Fruit fly (Drosophila melanogaster) whole organism, embryonic: Measurements from ENCODE around the gene CG3349.
A peak's percentile ranks its signal among the peaks of the same experiment; 100 is the strongest.

Experiments
- Adf1 ChIP-seq: fragments of 200-800 bp; sonication (Bioruptor generic); IDR thresholded peaks from 2 replicates; pipeline ENCODE4 v1.3.6; 2022; ENCODE audit warnings: missing biosample characterization, missing genetic modification characterization
- Antp ChIP-seq: fragments of 200-800 bp; sonication (Bioruptor generic); optimal IDR thresholded peaks from 3 replicates; lab custom pipeline; 2016; ENCODE audit warnings: missing biosample characterization, missing genetic modification characterization
- CG11085 ChIP-seq: fragments of 200-800 bp; sonication (Bioruptor generic); IDR thresholded peaks from 2 replicates; pipeline ENCODE4 v1.3.6; 2022; ENCODE audit warnings: missing biosample characterization, missing genetic modification characterization
- CG12155 ChIP-seq: fragments of 200-800 bp; sonication (Bioruptor generic); optimal IDR thresholded peaks from 3 replicates; lab custom pipeline; 2016; ENCODE audit warnings: missing biosample characterization, missing genetic modification characterization
- CG12299 ChIP-seq: fragments of 200-800 bp; sonication (Bioruptor generic); optimal IDR thresholded peaks from 2 replicates; lab custom pipeline; 2018; ENCODE audit warnings: missing biosample characterization, mild to moderate bottlenecking, missing genetic modification characterization
- CG1233 ChIP-seq: fragments of 200-800 bp; sonication (Bioruptor generic); optimal IDR thresholded peaks from 4 replicates; lab custom pipeline; 2018; ENCODE audit warnings: missing biosample characterization, mild to moderate bottlenecking, missing genetic modification characterization
- CG13287 ChIP-seq: fragments of 200-800 bp; sonication (Bioruptor generic); IDR thresholded peaks from 2 replicates; pipeline ENCODE4 v1.3.6; 2022; ENCODE audit warnings: missing biosample characterization, missing genetic modification characterization; ENCODE audit not compliant: partially characterized antibody
- CG14860 ChIP-seq: fragments of 200-800 bp; sonication (Bioruptor generic); IDR thresholded peaks from 3 replicates; pipeline ENCODE4 v1.3.6; 2022; ENCODE audit warnings: missing biosample characterization, missing genetic modification characterization; ENCODE audit not compliant: partially characterized antibody
- CG17802 ChIP-seq: fragments of 200-800 bp; sonication (Bioruptor generic); optimal IDR thresholded peaks from 2 replicates; lab custom pipeline; 2018; ENCODE audit warnings: missing biosample characterization, mild to moderate bottlenecking, missing genetic modification characterization, moderate library complexity
- CG3163 ChIP-seq: fragments of 200-800 bp; sonication (Bioruptor generic); optimal IDR thresholded peaks from 3 replicates; lab custom pipeline; 2016; ENCODE audit warnings: missing biosample characterization, missing genetic modification characterization
- CG3407 ChIP-seq: fragments of 200-800 bp; sonication (Bioruptor generic); optimal IDR thresholded peaks from 2 replicates; lab custom pipeline; 2018; ENCODE audit warnings: missing biosample characterization, mild to moderate bottlenecking, missing genetic modification characterization
- CG42726 ChIP-seq: fragments of 200-800 bp; sonication (Bioruptor generic); IDR thresholded peaks from 2 replicates; pipeline ENCODE4 v1.3.6; 2022; ENCODE audit warnings: missing biosample characterization, missing genetic modification characterization; ENCODE audit not compliant: partially characterized antibody
- CG4424 ChIP-seq: fragments of 200-800 bp; sonication (Bioruptor generic); optimal IDR thresholded peaks from 3 replicates; lab custom pipeline; 2016; ENCODE audit warnings: missing biosample characterization, missing genetic modification characterization
- CG6813 ChIP-seq: fragments of 200-800 bp; sonication (Bioruptor generic); optimal IDR thresholded peaks from 2 replicates; lab custom pipeline; 2017; ENCODE audit warnings: missing biosample characterization, missing genetic modification characterization, mild to moderate bottlenecking, moderate library complexity, missing genetic modification reagents
- CG7556 ChIP-seq: fragments of 200-800 bp; sonication (Bioruptor generic); optimal IDR thresholded peaks from 2 replicates; lab custom pipeline; 2017; ENCODE audit warnings: missing biosample characterization, mild to moderate bottlenecking, missing genetic modification characterization
- CG7786 ChIP-seq: fragments of 200-800 bp; sonication (Bioruptor generic); optimal IDR thresholded peaks from 2 replicates; lab custom pipeline; 2016; ENCODE audit warnings: missing biosample characterization, missing genetic modification characterization
- CG8089 ChIP-seq: fragments of 200-800 bp; sonication (Bioruptor generic); optimal IDR thresholded peaks from 3 replicates; lab custom pipeline; 2016; ENCODE audit warnings: missing biosample characterization, missing genetic modification characterization
- CG8478 ChIP-seq: fragments of >200 bp; optimal IDR thresholded peaks from 2 replicates; lab custom pipeline; 2018
- CG9609 ChIP-seq: fragments of 200-800 bp; sonication (Bioruptor generic); optimal IDR thresholded peaks from 3 replicates; lab custom pipeline; 2016; ENCODE audit warnings: missing biosample characterization, missing genetic modification characterization
- CG9876 ChIP-seq: fragments of 200-800 bp; sonication (Bioruptor generic); optimal IDR thresholded peaks from 2 replicates; lab custom pipeline; 2016; ENCODE audit warnings: missing biosample characterization, missing genetic modification characterization
- D19B ChIP-seq: fragments of 200-800 bp; sonication (Bioruptor generic); optimal IDR thresholded peaks from 2 replicates; lab custom pipeline; 2017; ENCODE audit warnings: missing biosample characterization, mild to moderate bottlenecking, missing genetic modification characterization
- Dek ChIP-seq: fragments of 200-800 bp; sonication (Bioruptor generic); optimal IDR thresholded peaks from 3 replicates; lab custom pipeline; 2019; ENCODE audit warnings: missing biosample characterization, mild to moderate bottlenecking, missing genetic modification characterization, moderate library complexity
- Drgx ChIP-seq: fragments of 200-800 bp; sonication (Bioruptor generic); IDR thresholded peaks from 2 replicates; pipeline ENCODE4 v1.3.6; 2022; ENCODE audit warnings: missing biosample characterization, missing genetic modification characterization
- Fer3 ChIP-seq: fragments of 200-800 bp; sonication (Bioruptor generic); optimal IDR thresholded peaks from 2 replicates; lab custom pipeline; 2018; ENCODE audit warnings: missing biosample characterization, mild to moderate bottlenecking, missing genetic modification characterization, moderate library complexity
- H2.0 ChIP-seq: fragments of 200-800 bp; sonication (Bioruptor generic); IDR thresholded peaks from 2 replicates; pipeline ENCODE4 v1.3.6; 2022; ENCODE audit warnings: missing biosample characterization, missing genetic modification characterization
- Hand ChIP-seq: fragments of 200-800 bp; sonication (Bioruptor generic); optimal IDR thresholded peaks from 2 replicates; lab custom pipeline; 2017; ENCODE audit warnings: mild to moderate bottlenecking, missing biosample characterization, missing genetic modification reagents, missing genetic modification characterization
- Hr3 ChIP-seq: fragments of 200-800 bp; sonication (Bioruptor generic); optimal IDR thresholded peaks from 3 replicates; lab custom pipeline; 2016; ENCODE audit warnings: missing biosample characterization, missing genetic modification characterization
- MTF-1 ChIP-seq: fragments of 200-800 bp; sonication (Bioruptor generic); optimal IDR thresholded peaks from 2 replicates; lab custom pipeline; 2018; ENCODE audit warnings: missing biosample characterization, mild to moderate bottlenecking, missing genetic modification characterization, borderline replicate concordance
- Max ChIP-seq: fragments of 200-800 bp; sonication (Bioruptor generic); optimal IDR thresholded peaks from 2 replicates; lab custom pipeline; 2016; ENCODE audit warnings: missing biosample characterization, mild to moderate bottlenecking, missing genetic modification characterization
- Ravus ChIP-seq: fragments of 200-800 bp; sonication (Bioruptor generic); IDR thresholded peaks from 2 replicates; pipeline ENCODE4 v1.3.6; 2022; ENCODE audit warnings: missing biosample characterization, missing genetic modification characterization
- Side ChIP-seq: fragments of 200-800 bp; sonication (Bioruptor generic); optimal IDR thresholded peaks from 2 replicates; lab custom pipeline; 2016; ENCODE audit warnings: missing biosample characterization, missing genetic modification characterization
- Sox100B ChIP-seq: fragments of 200-800 bp; sonication (Bioruptor generic); optimal IDR thresholded peaks from 3 replicates; lab custom pipeline; 2018; ENCODE audit warnings: missing biosample characterization, mild to moderate bottlenecking, missing genetic modification characterization
- TFAM ChIP-seq: fragments of 200-800 bp; sonication (Bioruptor generic); optimal IDR thresholded peaks from 2 replicates; lab custom pipeline; 2017; ENCODE audit warnings: missing biosample characterization, missing genetic modification characterization, inconsistent platforms
- ac ChIP-seq: fragments of 200-800 bp; sonication (Bioruptor generic); optimal IDR thresholded peaks from 3 replicates; lab custom pipeline; 2017; ENCODE audit warnings: missing biosample characterization, mild to moderate bottlenecking, missing genetic modification characterization
- aop ChIP-seq: fragments of 200-800 bp; sonication (Bioruptor generic); IDR thresholded peaks from 2 replicates; pipeline ENCODE4 v1.3.6; 2022; ENCODE audit warnings: missing biosample characterization, missing genetic modification characterization
- btn ChIP-seq: fragments of 200-800 bp; sonication (Bioruptor generic); optimal IDR thresholded peaks from 2 replicates; lab custom pipeline; 2016; ENCODE audit warnings: missing biosample characterization, missing genetic modification characterization
- eve ChIP-seq, 2 experiments: fragments of >200 bp; optimal IDR thresholded peaks; 2 replicates each; lab custom pipeline; 2017; ENCODE audit warnings: missing biosample characterization in 2 of 2, missing genetic modification characterization in 2 of 2
- eyg ChIP-seq: fragments of 200-800 bp; sonication (Bioruptor generic); optimal IDR thresholded peaks from 3 replicates; lab custom pipeline; 2016; ENCODE audit warnings: missing biosample characterization, missing genetic modification characterization
- h ChIP-seq: fragments of >200 bp; optimal IDR thresholded peaks from 2 replicates; lab custom pipeline; 2017
- klu ChIP-seq: fragments of 200-800 bp; sonication (Bioruptor generic); IDR thresholded peaks from 2 replicates; pipeline ENCODE4 v1.3.6; 2022; ENCODE audit warnings: missing biosample characterization, missing genetic modification characterization
- odd ChIP-seq: fragments of 200-800 bp; sonication (Bioruptor generic); optimal IDR thresholded peaks from 2 replicates; lab custom pipeline; 2017; ENCODE audit warnings: missing biosample characterization, mild to moderate bottlenecking, missing genetic modification characterization
- pan ChIP-seq, 4 experiments: fragments of >200 bp in 3 of 4; fragments of 200-800 bp in 1 of 4; sonication (Bioruptor generic) in 1 of 4; optimal IDR thresholded peaks in 3 of 4; IDR thresholded peaks in 1 of 4; 2 replicates each; pipeline versions ENCODE4 v1.3.6 to Lab custom; 2017 to 2022; ENCODE audit warnings: missing biosample characterization in 2 of 4, missing genetic modification characterization in 2 of 4, mixed read lengths in 1 of 4
- pfk ChIP-seq: fragments of 200-800 bp; sonication (Bioruptor generic); optimal IDR thresholded peaks from 2 replicates; lab custom pipeline; 2018; ENCODE audit warnings: missing biosample characterization, mild to moderate bottlenecking, missing genetic modification characterization, moderate library complexity
- prd ChIP-seq, 3 experiments: fragments of >200 bp in 2 of 3; fragments of 200-800 bp in 1 of 3; sonication (Bioruptor generic) in 1 of 3; optimal IDR thresholded peaks in 2 of 3; IDR thresholded peaks in 1 of 3; 2 replicates in 2 of 3; 3 replicates in 1 of 3; pipeline versions ENCODE4 v1.3.6 to Lab custom; 2017 to 2022; ENCODE audit warnings: missing biosample characterization in 1 of 3, missing genetic modification characterization in 1 of 3
- ro ChIP-seq: fragments of 200-800 bp; sonication (Bioruptor generic); IDR thresholded peaks from 2 replicates; pipeline ENCODE4 v1.3.6; 2022; ENCODE audit warnings: missing biosample characterization, missing genetic modification characterization
- sna ChIP-seq: fragments of 200-800 bp; sonication (Bioruptor generic); IDR thresholded peaks from 2 replicates; pipeline ENCODE4 v1.3.6; 2022; ENCODE audit warnings: missing biosample characterization, missing genetic modification characterization; ENCODE audit not compliant: partially characterized antibody
- stc ChIP-seq: fragments of 200-800 bp; sonication (Bioruptor generic); IDR thresholded peaks from 2 replicates; pipeline ENCODE4 v1.3.6; 2022; ENCODE audit warnings: missing biosample characterization, missing genetic modification characterization
- sug ChIP-seq: fragments of 200-800 bp; optimal IDR thresholded peaks from 2 replicates; lab custom pipeline; 2019; ENCODE audit warnings: missing biosample characterization, mild to moderate bottlenecking, missing genetic modification characterization, moderate library complexity
- unc-4 ChIP-seq: fragments of 200-800 bp; sonication (Bioruptor generic); IDR thresholded peaks from 2 replicates; pipeline ENCODE4 v1.3.6; 2022; ENCODE audit warnings: missing biosample characterization, missing genetic modification characterization; ENCODE audit not compliant: partially characterized antibody

CG3349 gene

dm6 chr3L:14999284-15000019 is 20.0 kb downstream of the CG3349 start, which contains the start of the genes mRpL39 and Prosbeta2 (continued):
- TF ChIP-seq eyg (GFP tag; lab: Kevin White, UChicago), result no peak
- TF ChIP-seq CG3163 (GFP tag; lab: Kevin White, UChicago), result no peak
- TF ChIP-seq ro, result no peak
- peak; percentile 98 for TF ChIP-seq CG13287
- TF ChIP-seq CG11085 (GFP tag; lab: Robert Waterston, UW), result peak; percentile 59
- TF ChIP-seq CG7556 (GFP tag; lab: Kevin White, UChicago), result no peak
- no peak for TF ChIP-seq Drgx
- TF ChIP-seq CG3407 (GFP tag; lab: Kevin White, UChicago), result no peak
- no peak for TF ChIP-seq CG9609 (GFP tag; lab: Kevin White, UChicago)
- no peak for TF ChIP-seq CG9876 (GFP tag; lab: Kevin White, UChicago)
- no peak for TF ChIP-seq CG1233
- TF ChIP-seq unc-4 (GFP tag; lab: Robert Waterston, UW), result peak; percentile 95
- TF ChIP-seq stc, result peak; percentile 62
- no peak for TF ChIP-seq Hand (GFP tag; lab: Kevin White, UChicago)
- no peak for TF ChIP-seq Hr3
- no peak for TF ChIP-seq CG8089 (GFP tag; lab: Kevin White, UChicago)
- TF ChIP-seq klu, result peak; percentile 49; the same call in 1 of the 2 replicates
- TF ChIP-seq h (lab: Kevin White, UChicago), result no peak
- no peak for TF ChIP-seq MTF-1 (GFP tag; lab: Kevin White, UChicago)
- peak; percentile 98 for TF ChIP-seq CG14860 (GFP tag; lab: Robert Waterston, UW)
- peak; percentile 64 for TF ChIP-seq CG4424 (GFP tag; lab: Kevin White, UChicago)
- no peak for TF ChIP-seq pan (optimal IDR thresholded peaks at IDR 0.05; lab: Kevin White, UChicago)
- peak in 1 of 2 experiments; percentile 78 for TF ChIP-seq pan (GFP tag; optimal IDR thresholded peaks at IDR 0.05 in 1 of 2, IDR thresholded peaks at IDR 0.05 in 1 of 2)
- no peak for TF ChIP-seq CG12299
- TF ChIP-seq Fer3, result no peak
- 0 out of 2 replicates have a peak, but pooled peaks have one; percentile 19 for TF ChIP-seq aop (GFP tag; lab: Robert Waterston, UW)
- no peak for TF ChIP-seq pfk (GFP tag; lab: Kevin White, UChicago)
- TF ChIP-seq Adf1 (GFP tag; lab: Robert Waterston, UW), result 0 out of 2 replicates have a peak, but pooled peaks have one; percentile 23
- no peak for TF ChIP-seq D19B (GFP tag; lab: Kevin White, UChicago)
- TF ChIP-seq CG17802 (tag; lab: Kevin White, UChicago), result no peak
- no peak for TF ChIP-seq eve (GFP tag; optimal IDR thresholded peaks at IDR 0.05; lab: Kevin White, UChicago)
- TF ChIP-seq TFAM, result no peak
- TF ChIP-seq prd (optimal IDR thresholded peaks at IDR 0.05; lab: Kevin White, UChicago), result no peak
- TF ChIP-seq prd (GFP tag; IDR thresholded peaks at IDR 0.05; lab: Robert Waterston, UW), result peak; percentile 78
- TF ChIP-seq Max, result peak; percentile 64
- peak; percentile 98 for TF ChIP-seq sna
- no peak for TF ChIP-seq odd (GFP tag; lab: Kevin White, UChicago)
- no peak for TF ChIP-seq btn (GFP tag; lab: Kevin White, UChicago)
- peak; percentile 77 for TF ChIP-seq CG42726 (GFP tag; lab: Robert Waterston, UW)
- no peak for TF ChIP-seq ac (GFP tag; lab: Kevin White, UChicago)
- TF ChIP-seq H2.0 (GFP tag; lab: Robert Waterston, UW), result no peak
- TF ChIP-seq CG8478, result no peak
- no peak for TF ChIP-seq Antp (GFP tag; lab: Kevin White, UChicago)
- no peak for TF ChIP-seq CG12155 (GFP tag; lab: Kevin White, UChicago)
- peak; percentile 24 for TF ChIP-seq Dek (tag; lab: Kevin White, UChicago)
- TF ChIP-seq sug, result no peak
- peak; percentile 58 for TF ChIP-seq Sox100B (GFP tag; lab: Kevin White, UChicago)
- TF ChIP-seq Ravus, result 0 out of 2 replicates have a peak, but pooled peaks have one; percentile 15
- no peak for TF ChIP-seq CG7786 (GFP tag; lab: Kevin White, UChicago)
- no peak for TF ChIP-seq Side (GFP tag; lab: Kevin White, UChicago)
- no peak for TF ChIP-seq CG6813 (GFP tag; lab: Kevin White, UChicago)
